Fruit fly (Drosophila melanogaster): ENCODE results near the gene mura.

The mura gene

dm6 chr3R:9503329-9504088, 48.1 kb downstream of the mura start (continued):
- TF ChIP-seq insv (GFP tag; optimal IDR thresholded peaks at IDR 0.05): peak in 1 of 2 experiments; percentile 37
- no peak for TF ChIP-seq lov (optimal IDR thresholded peaks at IDR 0.05)
- 0 out of 3 replicates have a peak, but pooled peaks have one; percentile 23 for TF ChIP-seq lov (GFP tag; IDR thresholded peaks at IDR 0.05)
- no peak for TF ChIP-seq CG16813 (GFP tag; IDR thresholded peaks at IDR 0.05; ENCODE audit: partially characterized antibody)
- TF ChIP-seq CG32772 (GFP tag; IDR thresholded peaks at IDR 0.05): no peak
- no peak for TF ChIP-seq ttk (GFP tag; IDR thresholded peaks at IDR 0.05)
- TF ChIP-seq sim (GFP tag; IDR thresholded peaks at IDR 0.05): no peak
- TF ChIP-seq CG6813 (GFP tag; optimal IDR thresholded peaks at IDR 0.05): no peak
- TF ChIP-seq CG11695 (GFP tag; IDR thresholded peaks at IDR 0.05): 0 out of 3 replicates have a peak, but pooled peaks have one; percentile 10
- peak; percentile 3 for TF ChIP-seq HHEX (GFP tag; optimal IDR thresholded peaks at IDR 0.05)
- no peak for TF ChIP-seq CG2129 (GFP tag; IDR thresholded peaks at IDR 0.05; ENCODE audit: partially characterized antibody)
- no peak for TF ChIP-seq h (optimal IDR thresholded peaks at IDR 0.05)
- no peak for TF ChIP-seq Bgb (GFP tag; IDR thresholded peaks at IDR 0.05; ENCODE audit: partially characterized antibody)
- TF ChIP-seq CG1603 (tag; optimal IDR thresholded peaks at IDR 0.05): peak; percentile 11
- no peak for TF ChIP-seq pros (GFP tag; optimal IDR thresholded peaks at IDR 0.05)
- TF ChIP-seq Lhr (GFP tag; optimal IDR thresholded peaks at IDR 0.05): no peak
- no peak for TF ChIP-seq sens-2 (GFP tag; IDR thresholded peaks at IDR 0.05)
- peak; percentile 47; the same call in 1 of the 2 replicates for TF ChIP-seq crol (GFP tag; IDR thresholded peaks at IDR 0.05)
- TF ChIP-seq ci (GFP tag; IDR thresholded peaks at IDR 0.05): peak; percentile 36; the same call in 1 of the 3 replicates
- TF ChIP-seq CG3281 (GFP tag; optimal IDR thresholded peaks at IDR 0.05): no peak
- TF ChIP-seq CG13296 (GFP tag; optimal IDR thresholded peaks at IDR 0.05): no peak
- no peak for TF ChIP-seq CG18599 (GFP tag; optimal IDR thresholded peaks at IDR 0.05)

- TF ChIP-seq MTF-1 (GFP tag; optimal IDR thresholded peaks at IDR 0.05; ENCODE audit: borderline replicate concordance) (no peak), aop (GFP tag; IDR thresholded peaks at IDR 0.05) (no peak), CG9437 (GFP tag; optimal IDR thresholded peaks at IDR 0.05) (no peak), HHEX (GFP tag; optimal IDR thresholded peaks at IDR 0.05) (peak; percentile 36), CG9727 (GFP tag; optimal IDR thresholded peaks at IDR 0.05) (no peak), gro (GFP tag; optimal IDR thresholded peaks at IDR 0.05) (peak; percentile 61), CG4404 (GFP tag; IDR thresholded peaks at IDR 0.05) (no peak), CG30020 (tag; optimal IDR thresholded peaks at IDR 0.05) (no peak), CG1792 (GFP tag; optimal IDR thresholded peaks at IDR 0.05) (no peak), maf-S (GFP tag; optimal IDR thresholded peaks at IDR 0.05) (no peak), CG10321 (GFP tag; IDR thresholded peaks at IDR 0.05) (no peak), Gug (GFP tag; IDR thresholded peaks at IDR 0.05) (no peak), Dad (GFP tag; optimal IDR thresholded peaks at IDR 0.05) (peak; percentile 39), HmgZ (tag; optimal IDR thresholded peaks at IDR 0.05) (peak; percentile 75), tx (GFP tag; optimal IDR thresholded peaks at IDR 0.05) (no peak), mirr (GFP tag; optimal IDR thresholded peaks at IDR 0.05) (peak; percentile 83), Drgx (GFP tag; IDR thresholded peaks at IDR 0.05) (peak; percentile 45; the same call in 1 of the 2 replicates), CG3847 (GFP tag; IDR thresholded peaks at IDR 0.05) (no peak), ara (GFP tag; IDR thresholded peaks at IDR 0.05) (no peak), CG7963 (GFP tag; IDR thresholded peaks at IDR 0.05; ENCODE audit: partially characterized antibody) (no peak), insv (GFP tag; optimal IDR thresholded peaks at IDR 0.05) (no peak), Dll (GFP tag; IDR thresholded peaks at IDR 0.05; ENCODE audit: partially characterized antibody) (peak; percentile 57; the same call in 1 of the 4 replicates), sr (GFP tag; IDR thresholded peaks at IDR 0.05) (no peak), CG3995 (GFP tag; optimal IDR thresholded peaks at IDR 0.05) (no peak), CG15514 (GFP tag; optimal IDR thresholded peaks at IDR 0.05) (peak; percentile 20), CG2875 (GFP tag; optimal IDR thresholded peaks at IDR 0.05) (no peak), ssp (GFP tag; IDR thresholded peaks at IDR 0.05) (no peak), CG14860 (GFP tag; IDR thresholded peaks at IDR 0.05; ENCODE audit: partially characterized antibody) (no peak), vvl (GFP tag; IDR thresholded peaks at IDR 0.05) (peak; percentile 39), CG31441 (GFP tag; IDR thresholded peaks at IDR 0.05) (no peak)
Measured at dm6 chr3R:9502416-9502763, 49.2 kb downstream of the mura start, which contains the start of gene RhoL. RhoL (minus strand) TSS chr3R:9502581.
